Worm (Caenorhabditis elegans): ENCODE measurements around the gene Y97E10AL.1.

The Y97E10AL.1 gene

DNA sequence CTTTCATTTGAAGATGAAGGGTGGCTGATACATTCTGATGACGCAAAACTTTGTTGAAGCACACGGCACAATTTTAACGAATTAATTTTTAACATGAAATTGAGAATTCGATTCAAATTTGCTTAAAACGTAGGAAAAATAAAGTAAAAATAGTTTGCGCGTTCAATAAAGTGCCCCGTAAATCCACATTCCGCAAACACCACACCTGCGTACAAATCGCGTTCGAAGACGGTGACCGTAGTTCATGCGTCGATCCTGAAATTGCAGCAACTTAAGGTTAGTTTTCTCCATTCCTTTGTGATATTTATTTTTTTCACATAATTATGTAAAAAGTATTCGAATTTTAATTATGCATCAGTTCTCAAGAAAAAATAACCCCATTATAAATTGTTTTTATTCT is 38.8 kb downstream of the Y97E10AL.1 start, which contains the start of gene F43H9.3:
Gene F43H9.3 (minus strand): TSS at position 189 of the 400 bp plus-strand sequence.
- TF ChIP-seq jun-1 (tag; optimal IDR thresholded peaks at IDR 0.05) (no peak), vab-15 (tag; optimal IDR thresholded peaks at IDR 0.05) (no peak), egl-27 (tag; optimal IDR thresholded peaks at IDR 0.05) (no peak), elt-2 (tag; optimal IDR thresholded peaks at IDR 0.05) (no peak), swsn-7 (tag; optimal IDR thresholded peaks at IDR 0.05) (no peak), aly-2 (tag; optimal IDR thresholded peaks at IDR 0.05) (no peak), mep-1 (tag; optimal IDR thresholded peaks at IDR 0.05) (no peak), mef-2 (tag; optimal IDR thresholded peaks at IDR 0.05) (no peak), efl-1 (optimal IDR thresholded peaks at IDR 0.05) (peak; percentile 62 to 70), efl-1 (GFP tag; optimal IDR thresholded peaks at IDR 0.05 in 1 of 2) (peak; percentile 61 to 79), dpl-1 (GFP tag; optimal IDR thresholded peaks at IDR 0.05) (peak in 2 of 3 experiments; percentile 47 to 60), snu-23 (GFP tag; optimal IDR thresholded peaks at IDR 0.05) (peak; percentile 19), lsy-2 (tag; optimal IDR thresholded peaks at IDR 0.05) (peak; percentile 28 to 95), mdl-1 (tag; optimal IDR thresholded peaks at IDR 0.05) (peak in 1 of 2 experiments; percentile 17), fos-1 (tag; optimal IDR thresholded peaks at IDR 0.05) (no peak), fkh-4 (tag; optimal IDR thresholded peaks at IDR 0.05; ENCODE audit: borderline replicate concordance) (no peak), ama-1 (optimal IDR thresholded peaks at IDR 0.05) (no peak), F16B12.6 (tag; optimal IDR thresholded peaks at IDR 0.05) (peak; percentile 80), isw-1 (GFP tag; IDR thresholded peaks at IDR 0.05) (no peak), unc-130 (tag; optimal IDR thresholded peaks at IDR 0.05) (peak; percentile 28), lin-35 (GFP tag; optimal IDR thresholded peaks at IDR 0.05) (peak; percentile 29 to 58), C16A3.4 (tag; optimal IDR thresholded peaks at IDR 0.05) (peak; percentile 55), pax-3 (tag; optimal IDR thresholded peaks at IDR 0.05) (no peak)

DNA sequence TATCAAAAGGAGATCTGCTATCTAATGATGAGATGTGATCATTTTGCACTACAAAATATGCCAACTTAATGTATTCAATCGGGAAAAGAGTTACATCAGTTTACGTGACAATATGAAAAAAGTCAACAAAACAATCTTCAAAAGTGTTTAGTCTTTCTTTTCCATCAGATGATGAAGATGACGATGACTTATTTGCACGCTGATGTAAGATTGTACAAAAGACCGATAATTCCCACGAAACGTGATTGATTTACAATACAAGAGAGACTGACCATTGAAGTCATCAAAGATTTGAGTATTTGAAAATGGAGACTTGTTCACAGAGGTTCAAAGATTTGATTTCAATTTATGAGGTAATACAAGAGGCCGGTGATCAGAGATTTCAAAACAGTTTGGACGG is 39.3 kb downstream of the Y97E10AL.1 start:
- TF ChIP-seq fkh-4 (tag; optimal IDR thresholded peaks at IDR 0.05; ENCODE audit: borderline replicate concordance) (no peak), tlp-1 (tag; optimal IDR thresholded peaks at IDR 0.05) (no peak), mep-1 (tag; optimal IDR thresholded peaks at IDR 0.05) (peak; percentile 23), lin-15B (tag; optimal IDR thresholded peaks at IDR 0.05) (no peak), ceh-8 (GFP tag; optimal IDR thresholded peaks at IDR 0.05) (no peak), sptf-1 (tag; optimal IDR thresholded peaks at IDR 0.05) (no peak), snu-23 (GFP tag; optimal IDR thresholded peaks at IDR 0.05) (peak; percentile 38), skn-1 (tag; optimal IDR thresholded peaks at IDR 0.05) (no peak), F16B12.6 (tag; optimal IDR thresholded peaks at IDR 0.05) (no peak), C16A3.4 (tag; optimal IDR thresholded peaks at IDR 0.05) (no peak), ceh-90 (tag; optimal IDR thresholded peaks at IDR 0.05) (no peak), lin-14 (GFP tag; optimal IDR thresholded peaks at IDR 0.05) (peak; percentile 57), jun-1 (tag; optimal IDR thresholded peaks at IDR 0.05) (no peak), blmp-1 (tag; optimal IDR thresholded peaks at IDR 0.05) (no peak), isw-1 (GFP tag; IDR thresholded peaks at IDR 0.05) (no peak), egl-27 (tag; optimal IDR thresholded peaks at IDR 0.05) (no peak), Y116A8C.19 (tag; optimal IDR thresholded peaks at IDR 0.05; ENCODE audit: borderline replicate concordance) (no peak), vab-15 (tag; optimal IDR thresholded peaks at IDR 0.05) (no peak), nhr-28 (tag; optimal IDR thresholded peaks at IDR 0.05) (no peak), nhr-84 (tag; optimal IDR thresholded peaks at IDR 0.05) (no peak), lin-35 (GFP tag; optimal IDR thresholded peaks at IDR 0.05) (no peak), nhr-71 (tag; optimal IDR thresholded peaks at IDR 0.05) (peak; percentile 49), sox-4 (tag; optimal IDR thresholded peaks at IDR 0.05) (no peak), efl-1 (optimal IDR thresholded peaks at IDR 0.05) (no peak), efl-1 (GFP tag; optimal IDR thresholded peaks at IDR 0.05 in 1 of 2) (peak in 1 of 2 experiments; percentile 43), nhr-20 (tag; optimal IDR thresholded peaks at IDR 0.05) (peak; percentile 52), unc-98 (GFP tag; IDR thresholded peaks at IDR 0.05) (no peak), nhr-85 (tag) (peak; percentile 90)

- TF ChIP-seq sptf-1 (tag; optimal IDR thresholded peaks at IDR 0.05) = no peak
- peak in 1 of 2 experiments; percentile 8 for TF ChIP-seq lin-35 (GFP tag; optimal IDR thresholded peaks at IDR 0.05)
- no peak for TF ChIP-seq fkh-4 (tag; optimal IDR thresholded peaks at IDR 0.05; ENCODE audit: borderline replicate concordance)
- no peak for TF ChIP-seq ces-1 (GFP tag; optimal IDR thresholded peaks at IDR 0.05)
- no peak for TF ChIP-seq aha-1 (tag; optimal IDR thresholded peaks at IDR 0.05)
- TF ChIP-seq unc-130 (tag; optimal IDR thresholded peaks at IDR 0.05) = peak; percentile 18
- TF ChIP-seq mep-1 (tag; optimal IDR thresholded peaks at IDR 0.05) = no peak
- TF ChIP-seq mdl-1 (tag; optimal IDR thresholded peaks at IDR 0.05) = peak in 1 of 2 experiments; percentile 77
- peak; percentile 74 for TF ChIP-seq lin-14 (GFP tag; optimal IDR thresholded peaks at IDR 0.05)
- no peak for TF ChIP-seq mef-2 (tag; optimal IDR thresholded peaks at IDR 0.05)
- TF ChIP-seq sup-37 (GFP tag; optimal IDR thresholded peaks at IDR 0.05) = no peak
- no peak for TF ChIP-seq ztf-11 (tag; optimal IDR thresholded peaks at IDR 0.05)
- peak; percentile 20 for TF ChIP-seq tbx-2 (tag; optimal IDR thresholded peaks at IDR 0.05)
- TF ChIP-seq pag-3 (tag; optimal IDR thresholded peaks at IDR 0.05; ENCODE audit: borderline replicate concordance, insufficient read depth) = peak; percentile 26
- TF ChIP-seq nhr-47 (tag; optimal IDR thresholded peaks at IDR 0.05) = peak; percentile 30
- TF ChIP-seq nhr-90 (tag; optimal IDR thresholded peaks at IDR 0.05; ENCODE audit: poor library complexity) = peak; percentile 48
- TF ChIP-seq elt-3 (tag; optimal IDR thresholded peaks at IDR 0.05) = peak in 5 of 6 experiments; percentile 47 to 94 (median 62)
- TF ChIP-seq nhr-85 (tag) = peak; percentile 91
Observed at ce11 chrV:8026343-8026742, 40.4 kb downstream of the Y97E10AL.1 start, which contains the start of gene F43H9.4. Gene F43H9.4 (plus strand): TSS chrV:8026708.
